Worm (Caenorhabditis elegans) whole organism, L4 larva: ENCODE measurements around the gene smk-1.

Experiments
- ZK546.5 ChIP-seq, 2 experiments: sonication (generic microtip); optimal IDR thresholded peaks; 2 replicates each; lab custom pipeline; 2017; ENCODE audit warnings: missing biosample characterization in 2 of 2, missing genetic modification characterization in 2 of 2
- ama-1 ChIP-seq: fragments of 150-350 bp; optimal IDR thresholded peaks from 2 replicates; lab custom pipeline; 2014; ENCODE audit warnings: inconsistent platforms, mixed read lengths
- fos-1 ChIP-seq: fragments of 150-350 bp; optimal IDR thresholded peaks from 2 replicates; lab custom pipeline; 2014; ENCODE audit warnings: missing biosample characterization, missing genetic modification characterization
- hif-1 ChIP-seq, 2 experiments: sonication (generic microtip); optimal IDR thresholded peaks; 2 replicates each; lab custom pipeline; 2016 to 2017; ENCODE audit warnings: missing compliant biosample characterization in 2 of 2, missing genetic modification characterization in 2 of 2, missing genetic modification reagents in 2 of 2, missing genotype in 2 of 2, mild to moderate bottlenecking in 1 of 2
- lsy-2 ChIP-seq, 2 experiments: fragments of 150-350 bp in 1 of 2; sonication (generic microtip) in 1 of 2; optimal IDR thresholded peaks; 2 replicates each; lab custom pipeline; 2014 to 2017; ENCODE audit warnings: missing biosample characterization in 2 of 2, missing genetic modification characterization in 2 of 2
- mdl-1 ChIP-seq, 2 experiments: fragments of 150-350 bp in 1 of 2; sonication (generic microtip) in 1 of 2; optimal IDR thresholded peaks; 2 replicates each; lab custom pipeline; 2014 to 2017; ENCODE audit warnings: missing biosample characterization in 2 of 2, missing genetic modification characterization in 2 of 2
- mxl-3 ChIP-seq: fragments of 200-800 bp; sonication (Bioruptor generic); optimal IDR thresholded peaks from 2 replicates; lab custom pipeline; 2018; ENCODE audit warnings: mild to moderate bottlenecking, missing genetic modification characterization, missing compliant biosample characterization
- nhr-11 ChIP-seq: fragments of 150-350 bp; optimal IDR thresholded peaks from 2 replicates; lab custom pipeline; 2014; ENCODE audit warnings: missing biosample characterization, missing genetic modification characterization
- snpc-1.2 ChIP-seq: fragments of 200-800 bp; sonication (Bioruptor generic); IDR thresholded peaks from 2 replicates; pipeline ENCODE4 v1.3.6; 2022; ENCODE audit warnings: missing genetic modification reagents, missing genetic modification characterization, missing compliant biosample characterization
- unc-130 ChIP-seq: sonication (generic microtip); optimal IDR thresholded peaks from 2 replicates; lab custom pipeline; 2016; ENCODE audit warnings: missing genetic modification reagents, missing genetic modification characterization, missing compliant biosample characterization
- unc-39 ChIP-seq: sonication (generic microtip); optimal IDR thresholded peaks from 2 replicates; lab custom pipeline; 2017; ENCODE audit warnings: missing biosample characterization, missing genetic modification characterization

- TF ChIP-seq fos-1 (no peak), unc-130 (GFP tag; lab: Kevin White, UChicago) (no peak), ama-1 (no peak), nhr-11 (tag; lab: Kevin White, UChicago) (peak; percentile 21), unc-39 (tag; lab: Kevin White, UChicago) (no peak), mxl-3 (GFP tag; lab: Kevin White, UChicago) (peak; percentile 60), lsy-2 (tag; optimal IDR thresholded peaks at IDR 0.05; lab: Kevin White, UChicago) (peak in 1 of 2 experiments; percentile 17), snpc-1.2 (GFP tag; lab: Robert Waterston, UW) (no peak), mdl-1 (tag; optimal IDR thresholded peaks at IDR 0.05; lab: Kevin White, UChicago) (peak in 1 of 2 experiments; percentile 14), ZK546.5 (tag; optimal IDR thresholded peaks at IDR 0.05; lab: Kevin White, UChicago) (no peak), hif-1 (tag; optimal IDR thresholded peaks at IDR 0.05; lab: Kevin White, UChicago) (no peak)
Observed at ce11 chrV:8662056-8663006, 54.7 kb downstream of the smk-1 start.
